Worm (Caenorhabditis elegans): ENCODE measurements around the gene ZK1320.5.

Gene ZK1320.5

ce11 chrII:9679842-9680241 is 14.4 kb upstream of the ZK1320.5 start:
- TF ChIP-seq tbx-37 (GFP tag; conservative IDR thresholded peaks at IDR 0.05) = no peak
- no peak for TF ChIP-seq ama-1 (optimal IDR thresholded peaks at IDR 0.05)
- no peak for TF ChIP-seq hmg-4 (GFP tag; optimal IDR thresholded peaks at IDR 0.05)
- no peak for TF ChIP-seq tbx-11 (GFP tag; IDR thresholded peaks at IDR 0.05)
- TF ChIP-seq F13C5.2 (tag; optimal IDR thresholded peaks at IDR 0.05) = no peak
- no peak for TF ChIP-seq pes-1 (GFP tag; IDR thresholded peaks at IDR 0.05)
- TF ChIP-seq ceh-36 (tag; optimal IDR thresholded peaks at IDR 0.05) = no peak
- TF ChIP-seq hmbx-1 (tag; optimal IDR thresholded peaks at IDR 0.05) = no peak
- no peak for TF ChIP-seq ets-7 (tag; optimal IDR thresholded peaks at IDR 0.05)
- no peak for TF ChIP-seq hnd-1 (tag; optimal IDR thresholded peaks at IDR 0.05)
- TF ChIP-seq tra-4 (tag; optimal IDR thresholded peaks at IDR 0.05) = no peak
- TF ChIP-seq aly-1 (tag; optimal IDR thresholded peaks at IDR 0.05) = no peak
- TF ChIP-seq ceh-13 (GFP tag; optimal IDR thresholded peaks at IDR 0.05) = no peak
- TF ChIP-seq scrt-1 (GFP tag; IDR thresholded peaks at IDR 0.05) = no peak
- no peak for TF ChIP-seq B0310.2 (tag; optimal IDR thresholded peaks at IDR 0.05)
- TF ChIP-seq sea-1 (GFP tag; conservative IDR thresholded peaks at IDR 0.05) = no peak

- TF ChIP-seq hnd-1 (tag; optimal IDR thresholded peaks at IDR 0.05) = no peak
These were observed 12.0 kb upstream of the ZK1320.5 start for ce11 chrII:9677470-9677869.

DNA sequence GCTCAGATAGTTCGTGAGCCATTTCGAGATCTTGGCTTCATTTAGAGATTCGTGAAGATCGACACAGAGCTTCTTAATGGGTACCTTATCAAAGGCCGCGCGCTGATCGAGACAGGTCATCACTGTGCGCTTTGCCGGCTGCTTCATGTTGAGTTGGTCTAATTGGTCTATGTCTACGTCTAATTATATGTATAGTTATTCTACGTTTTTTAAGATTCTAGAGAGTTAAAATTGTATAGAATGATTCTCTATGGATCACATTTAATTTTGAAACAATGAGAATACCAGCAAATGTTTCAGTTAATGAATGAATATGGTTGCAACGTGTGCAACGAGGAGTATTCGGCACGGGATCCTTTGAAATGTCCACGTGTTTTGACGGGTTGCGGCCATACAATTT is 9.2 kb upstream of the ZK1320.5 start, which contains the start of gene arc-1:
TSS of gene arc-1 (plus strand) at position 301 of the 400 bp plus-strand sequence.
- TF ChIP-seq ama-1 (optimal IDR thresholded peaks at IDR 0.05) (no peak), ceh-36 (tag; optimal IDR thresholded peaks at IDR 0.05) (no peak), hnd-1 (tag; optimal IDR thresholded peaks at IDR 0.05) (no peak), tbx-37 (GFP tag; conservative IDR thresholded peaks at IDR 0.05) (no peak), hmg-4 (GFP tag; optimal IDR thresholded peaks at IDR 0.05) (no peak), flt-1 (GFP tag; IDR thresholded peaks at IDR 0.05) (no peak), tra-4 (tag; optimal IDR thresholded peaks at IDR 0.05) (no peak), tbx-11 (GFP tag; IDR thresholded peaks at IDR 0.05) (no peak), aly-1 (tag; optimal IDR thresholded peaks at IDR 0.05) (no peak), sea-1 (GFP tag; conservative IDR thresholded peaks at IDR 0.05) (no peak), ets-7 (tag; optimal IDR thresholded peaks at IDR 0.05) (no peak), ceh-13 (GFP tag; optimal IDR thresholded peaks at IDR 0.05) (no peak), F13C5.2 (tag; optimal IDR thresholded peaks at IDR 0.05) (no peak), pes-1 (GFP tag; IDR thresholded peaks at IDR 0.05) (no peak)

ce11 chrII:9671308-9671707 is 5.8 kb upstream of the ZK1320.5 start, which contains the start of gene ZK1320.7:
Gene ZK1320.7 (plus strand): TSS chrII:9671608.
- no peak for TF ChIP-seq hmbx-1 (tag; optimal IDR thresholded peaks at IDR 0.05)
- TF ChIP-seq tra-4 (tag; optimal IDR thresholded peaks at IDR 0.05) = no peak
- TF ChIP-seq ceh-36 (tag; optimal IDR thresholded peaks at IDR 0.05) = no peak
- no peak for TF ChIP-seq flt-1 (GFP tag; IDR thresholded peaks at IDR 0.05)
- TF ChIP-seq tbx-11 (GFP tag; IDR thresholded peaks at IDR 0.05) = no peak
- TF ChIP-seq tbx-37 (GFP tag; conservative IDR thresholded peaks at IDR 0.05) = no peak
- TF ChIP-seq ceh-13 (GFP tag; optimal IDR thresholded peaks at IDR 0.05) = no peak
- no peak for TF ChIP-seq ets-7 (tag; optimal IDR thresholded peaks at IDR 0.05)
- TF ChIP-seq sea-1 (GFP tag; conservative IDR thresholded peaks at IDR 0.05) = no peak
- no peak for TF ChIP-seq hnd-1 (tag; optimal IDR thresholded peaks at IDR 0.05)
- no peak for TF ChIP-seq F13C5.2 (tag; optimal IDR thresholded peaks at IDR 0.05)
- no peak for TF ChIP-seq ama-1 (optimal IDR thresholded peaks at IDR 0.05)
- TF ChIP-seq pes-1 (GFP tag; IDR thresholded peaks at IDR 0.05) = no peak
- no peak for TF ChIP-seq scrt-1 (GFP tag; IDR thresholded peaks at IDR 0.05)
- TF ChIP-seq B0310.2 (tag; optimal IDR thresholded peaks at IDR 0.05) = no peak
- TF ChIP-seq hmg-4 (GFP tag; optimal IDR thresholded peaks at IDR 0.05) = no peak
- TF ChIP-seq aly-1 (tag; optimal IDR thresholded peaks at IDR 0.05) = no peak

DNA sequence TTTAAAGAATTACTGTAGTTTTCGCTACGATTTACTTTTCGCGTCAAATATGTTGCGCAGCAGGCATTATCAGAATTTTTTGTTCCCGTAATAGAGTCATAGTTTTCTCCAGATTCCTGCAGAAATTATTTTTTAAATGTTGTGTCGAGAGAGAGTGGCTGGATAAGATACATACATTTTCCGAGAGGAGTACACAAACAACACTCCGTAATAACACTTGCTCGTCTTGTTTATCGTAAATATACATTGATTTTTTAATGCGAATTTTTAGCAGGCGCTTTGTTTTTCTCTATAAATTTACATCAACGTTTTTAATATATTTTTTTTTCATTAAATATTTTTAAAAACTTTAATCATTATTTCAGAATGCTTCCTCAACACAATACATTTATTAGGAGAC is 3.5 kb upstream of the ZK1320.5 start, which contains the start of gene taf-8:
TSS of gene taf-8 (plus strand) at position 360 of the 400 bp plus-strand sequence.
- TF ChIP-seq sea-1 (GFP tag; conservative IDR thresholded peaks at IDR 0.05) (no peak), F13C5.2 (tag; optimal IDR thresholded peaks at IDR 0.05) (peak; percentile 7)

DNA sequence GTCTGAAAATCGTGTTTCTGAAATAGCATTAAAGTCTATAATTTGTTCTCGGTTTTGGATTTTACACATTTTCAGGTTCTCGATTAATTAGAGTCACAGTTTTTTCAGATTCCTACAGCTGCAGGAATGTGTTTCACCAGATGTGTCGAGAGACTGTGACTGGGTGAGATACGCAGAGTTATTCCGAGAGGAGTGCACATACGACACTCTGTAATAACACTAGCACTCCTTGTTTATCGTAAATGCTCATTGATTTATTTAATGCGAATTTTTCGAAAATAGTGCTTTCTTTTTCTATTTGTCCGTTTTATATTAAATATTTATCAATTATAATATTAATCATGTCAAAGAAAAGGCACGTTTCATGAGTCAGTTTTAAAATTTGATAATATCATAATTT is 1.9 kb upstream of the ZK1320.5 start, which contains the start of gene ZK1320.11:
TSS of gene ZK1320.11 (plus strand) at position 243 of the 400 bp plus-strand sequence.
- TF ChIP-seq F13C5.2 (tag; optimal IDR thresholded peaks at IDR 0.05) (no peak), sea-1 (GFP tag; conservative IDR thresholded peaks at IDR 0.05) (no peak), tra-4 (tag; optimal IDR thresholded peaks at IDR 0.05) (no peak), tbx-11 (GFP tag; IDR thresholded peaks at IDR 0.05) (no peak), flt-1 (GFP tag; IDR thresholded peaks at IDR 0.05) (no peak), hmg-4 (GFP tag; optimal IDR thresholded peaks at IDR 0.05) (no peak), scrt-1 (GFP tag; IDR thresholded peaks at IDR 0.05) (no peak), ceh-36 (tag; optimal IDR thresholded peaks at IDR 0.05) (no peak), hnd-1 (tag; optimal IDR thresholded peaks at IDR 0.05) (no peak), B0310.2 (tag; optimal IDR thresholded peaks at IDR 0.05) (no peak), hmbx-1 (tag; optimal IDR thresholded peaks at IDR 0.05) (no peak), ceh-13 (GFP tag; optimal IDR thresholded peaks at IDR 0.05) (no peak), ets-7 (tag; optimal IDR thresholded peaks at IDR 0.05) (no peak), aly-1 (tag; optimal IDR thresholded peaks at IDR 0.05) (no peak), pes-1 (GFP tag; IDR thresholded peaks at IDR 0.05) (no peak), ama-1 (optimal IDR thresholded peaks at IDR 0.05) (no peak), tbx-37 (GFP tag; conservative IDR thresholded peaks at IDR 0.05) (no peak)

ce11 chrII:9662797-9663196 is 2.7 kb downstream of the ZK1320.5 start, which contains the start of gene cyp-13A10:
Gene cyp-13A10 (minus strand): TSS chrII:9662884.
- TF ChIP-seq B0310.2 (tag; optimal IDR thresholded peaks at IDR 0.05) (no peak), sea-1 (GFP tag; conservative IDR thresholded peaks at IDR 0.05) (no peak), ceh-13 (GFP tag; optimal IDR thresholded peaks at IDR 0.05) (no peak), F13C5.2 (tag; optimal IDR thresholded peaks at IDR 0.05) (no peak), ama-1 (optimal IDR thresholded peaks at IDR 0.05) (no peak), aly-1 (tag; optimal IDR thresholded peaks at IDR 0.05) (no peak), tra-4 (tag; optimal IDR thresholded peaks at IDR 0.05) (no peak), flt-1 (GFP tag; IDR thresholded peaks at IDR 0.05) (no peak), scrt-1 (GFP tag; IDR thresholded peaks at IDR 0.05) (no peak)

- TF ChIP-seq sea-1 (GFP tag; conservative IDR thresholded peaks at IDR 0.05) (no peak), ets-7 (tag; optimal IDR thresholded peaks at IDR 0.05) (no peak), pes-1 (GFP tag; IDR thresholded peaks at IDR 0.05) (no peak), ama-1 (optimal IDR thresholded peaks at IDR 0.05) (no peak), tbx-37 (GFP tag; conservative IDR thresholded peaks at IDR 0.05) (no peak), scrt-1 (GFP tag; IDR thresholded peaks at IDR 0.05) (no peak), B0310.2 (tag; optimal IDR thresholded peaks at IDR 0.05) (no peak), tra-4 (tag; optimal IDR thresholded peaks at IDR 0.05) (no peak), flt-1 (GFP tag; IDR thresholded peaks at IDR 0.05) (no peak), aly-1 (tag; optimal IDR thresholded peaks at IDR 0.05) (no peak), ceh-13 (GFP tag; optimal IDR thresholded peaks at IDR 0.05) (no peak), hnd-1 (tag; optimal IDR thresholded peaks at IDR 0.05) (no peak), hmg-4 (GFP tag; optimal IDR thresholded peaks at IDR 0.05) (no peak), F13C5.2 (tag; optimal IDR thresholded peaks at IDR 0.05) (no peak), tbx-11 (GFP tag; IDR thresholded peaks at IDR 0.05) (no peak), hmbx-1 (tag; optimal IDR thresholded peaks at IDR 0.05) (no peak), ceh-36 (tag; optimal IDR thresholded peaks at IDR 0.05) (no peak)
These were observed 3.3 kb downstream of the ZK1320.5 start for ce11 chrII:9662160-9662559.

Data from whole organism, early embryonic.